Worm (Caenorhabditis elegans): Measurements from ENCODE around the gene coq-3.

coq-3 gene

DNA sequence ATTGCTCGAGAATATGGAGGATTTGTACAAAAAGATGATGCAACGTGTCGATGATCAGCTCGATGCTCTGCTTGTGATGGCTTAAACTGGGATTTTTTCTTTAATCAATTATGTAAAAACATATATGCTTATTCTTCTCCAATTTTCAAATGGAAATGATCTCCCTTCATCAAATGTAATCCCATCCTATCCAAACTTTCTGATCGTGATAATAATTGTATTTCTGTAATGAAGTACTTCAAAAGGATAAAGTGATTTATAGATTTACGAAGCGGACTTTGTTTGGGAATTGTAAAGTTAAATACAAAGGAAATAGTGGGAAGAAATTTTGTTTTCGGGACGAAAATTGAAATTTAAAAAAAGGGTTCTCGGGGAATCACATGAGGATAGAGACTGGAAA lies 5.5 kb downstream of the coq-3 start (continued):
- no peak for TF ChIP-seq akir-1 (GFP tag; optimal IDR thresholded peaks at IDR 0.05)
- TF ChIP-seq aptf-2 (GFP tag; conservative IDR thresholded peaks at IDR 0.05): no peak
- peak; percentile 10; the same call in 1 of the 2 replicates for TF ChIP-seq hmg-1.2 (GFP tag; IDR thresholded peaks at IDR 0.05)
- peak; percentile 73 for TF ChIP-seq him-1 (tag; optimal IDR thresholded peaks at IDR 0.05)
- TF ChIP-seq nfya-2 (GFP tag; IDR thresholded peaks at IDR 0.05): no peak
- TF ChIP-seq ztf-22 (GFP tag; optimal IDR thresholded peaks at IDR 0.05): no peak
- no peak for TF ChIP-seq cebp-2 (GFP tag; IDR thresholded peaks at IDR 0.05)
- TF ChIP-seq tbx-9 (tag; optimal IDR thresholded peaks at IDR 0.05; ENCODE audit: borderline replicate concordance): no peak
- no peak for TF ChIP-seq zfh-2 (GFP tag; conservative IDR thresholded peaks at IDR 0.05)
- TF ChIP-seq F23B12.7 (tag; optimal IDR thresholded peaks at IDR 0.05; ENCODE audit: insufficient read depth): no peak
- TF ChIP-seq ztf-3 (GFP tag; optimal IDR thresholded peaks at IDR 0.05): no peak
- TF ChIP-seq nfyb-1 (GFP tag; IDR thresholded peaks at IDR 0.05): no peak
- TF ChIP-seq hlh-12 (tag; optimal IDR thresholded peaks at IDR 0.05): no peak
- TF ChIP-seq nhr-90 (tag; optimal IDR thresholded peaks at IDR 0.05): no peak
- TF ChIP-seq dox-1 (GFP tag; IDR thresholded peaks at IDR 0.05): no peak
- no peak for TF ChIP-seq lag-1 (GFP tag; IDR thresholded peaks at IDR 0.05)
- peak; percentile 35 for TF ChIP-seq die-1 (tag; optimal IDR thresholded peaks at IDR 0.05)
- no peak for TF ChIP-seq sea-2 (GFP tag; IDR thresholded peaks at IDR 0.05)
- no peak for TF ChIP-seq ama-1 (optimal IDR thresholded peaks at IDR 0.05)
- peak in 1 of 2 experiments; percentile 47 for TF ChIP-seq ama-1 (GFP tag; optimal IDR thresholded peaks at IDR 0.05)
- no peak for TF ChIP-seq Y53G8AR.9 (GFP tag; conservative IDR thresholded peaks at IDR 0.05)
- TF ChIP-seq hlh-26 (GFP tag; conservative IDR thresholded peaks at IDR 0.05): no peak
- TF ChIP-seq let-526 (GFP tag; IDR thresholded peaks at IDR 0.05): no peak
- no peak for TF ChIP-seq ceh-79 (tag; optimal IDR thresholded peaks at IDR 0.05)
- peak; percentile 76 for TF ChIP-seq Y79H2A.3 (GFP tag; conservative IDR thresholded peaks at IDR 0.05)
- no peak for TF ChIP-seq ets-4 (GFP tag; optimal IDR thresholded peaks at IDR 0.05)
- TF ChIP-seq Y67H2A.10 (GFP tag; conservative IDR thresholded peaks at IDR 0.05): 0 out of 2 replicates have a peak, but pooled peaks have one; percentile 28
- TF ChIP-seq attf-6 (GFP tag; IDR thresholded peaks at IDR 0.05): peak; percentile 95
- no peak for TF ChIP-seq T07F8.4 (tag; optimal IDR thresholded peaks at IDR 0.05)
- TF ChIP-seq lir-1 (GFP tag; conservative IDR thresholded peaks at IDR 0.05): no peak
- peak; percentile 72 for TF ChIP-seq snpc-4 (GFP tag; optimal IDR thresholded peaks at IDR 0.05)
- TF ChIP-seq snpc-4 (tag; optimal IDR thresholded peaks at IDR 0.05): peak in 3 of 4 experiments; percentile 20 to 90 (median 45)
- TF ChIP-seq tbp1 (GFP tag; optimal IDR thresholded peaks at IDR 0.05): peak; percentile 35
- no peak for TF ChIP-seq K11D2.4 (GFP tag; IDR thresholded peaks at IDR 0.05)
- TF ChIP-seq egrh-3 (GFP tag; IDR thresholded peaks at IDR 0.05): no peak
- TF ChIP-seq fkh-3 (tag; optimal IDR thresholded peaks at IDR 0.05): no peak
- TF ChIP-seq athp-1 (tag; optimal IDR thresholded peaks at IDR 0.05): peak; percentile 31

DNA sequence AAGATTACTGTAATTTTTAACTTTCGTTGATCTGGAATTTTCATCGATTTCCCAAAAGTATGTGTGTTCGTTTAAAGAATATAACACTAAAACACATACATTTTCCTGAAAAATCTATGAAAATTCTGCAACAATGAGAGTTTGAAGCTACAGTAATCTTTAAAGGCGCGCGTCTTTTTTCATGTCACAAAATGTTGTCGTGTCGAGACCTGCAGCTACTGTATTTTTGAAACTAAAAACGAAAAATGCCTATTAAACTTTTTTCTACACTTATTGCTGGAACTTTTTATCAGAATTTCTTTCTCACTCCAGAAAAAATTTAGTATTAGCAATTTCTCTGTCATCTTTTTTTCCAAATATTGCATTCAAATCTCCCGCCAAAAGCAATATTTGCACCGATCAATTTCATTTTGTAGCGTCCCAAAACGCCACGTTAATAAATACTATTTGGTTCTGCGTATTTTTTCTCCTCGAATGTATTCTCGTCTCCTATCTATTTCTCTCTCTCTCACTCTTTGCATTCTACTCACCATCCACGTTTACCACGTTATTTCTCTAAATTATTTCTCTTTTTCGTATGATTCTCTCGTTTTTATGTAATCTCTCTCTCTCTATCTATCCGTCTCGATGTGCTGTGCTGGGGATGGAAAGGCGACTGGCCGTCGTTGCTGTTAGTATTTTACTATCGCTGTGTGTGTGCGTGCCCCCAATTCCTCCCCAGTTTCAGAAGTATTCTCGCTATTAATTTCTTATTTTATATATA lies 9.6 kb downstream of the coq-3 start, which contains the start of gene melo-1:
melo-1 (plus strand) TSS at position 658 of the 763 bp plus-strand sequence.
- peak; percentile 38; the same call in 1 of the 2 replicates for TF ChIP-seq F33H1.4 (GFP tag; IDR thresholded peaks at IDR 0.05)
- TF ChIP-seq hmg-1.2 (GFP tag; IDR thresholded peaks at IDR 0.05): peak; percentile 94
- TF ChIP-seq snpc-4 (GFP tag; optimal IDR thresholded peaks at IDR 0.05): no peak
- TF ChIP-seq snpc-4 (tag; optimal IDR thresholded peaks at IDR 0.05): peak; percentile 8 to 67 (median 40)
- TF ChIP-seq lsl-1 (GFP tag; optimal IDR thresholded peaks at IDR 0.05): peak; percentile 76
- TF ChIP-seq pbrm-1 (GFP tag; IDR thresholded peaks at IDR 0.05): peak; percentile 22; the same call in 1 of the 2 replicates
- no peak for TF ChIP-seq cebp-1 (GFP tag; IDR thresholded peaks at IDR 0.05)
- TF ChIP-seq cebp-1 (tag; optimal IDR thresholded peaks at IDR 0.05): peak; percentile 64
- peak; percentile 46 for TF ChIP-seq attf-5 (GFP tag; optimal IDR thresholded peaks at IDR 0.05)
- 0 out of 2 replicates have a peak, but pooled peaks have one; percentile 18 for TF ChIP-seq B0336.3 (GFP tag; IDR thresholded peaks at IDR 0.05)
- TF ChIP-seq attf-6 (GFP tag; IDR thresholded peaks at IDR 0.05): 0 out of 2 replicates have a peak, but pooled peaks have one; percentile 14
- no peak for TF ChIP-seq mcd-1 (GFP tag; IDR thresholded peaks at IDR 0.05)
- no peak for TF ChIP-seq Y56A3A.18 (GFP tag; IDR thresholded peaks at IDR 0.05)
- TF ChIP-seq T26A5.8 (tag; optimal IDR thresholded peaks at IDR 0.05): no peak
- TF ChIP-seq ztf-25 (GFP tag; IDR thresholded peaks at IDR 0.05): no peak
- peak; percentile 29 for TF ChIP-seq nhr-80 (tag; optimal IDR thresholded peaks at IDR 0.05)
- peak; percentile 23 for TF ChIP-seq lin-54 (GFP tag; optimal IDR thresholded peaks at IDR 0.05)
